Worm (Caenorhabditis elegans) whole organism, L3 larva: ENCODE results near the gene W06F12.2.

Experiments used
- R02D3.7 ChIP-seq: fragments of 150-350 bp; optimal IDR thresholded peaks from 2 replicates; lab custom pipeline; 2014; ENCODE audit warnings: missing biosample characterization, missing genetic modification characterization
- ZK546.5 ChIP-seq: sonication (generic microtip); optimal IDR thresholded peaks from 2 replicates; lab custom pipeline; 2017; ENCODE audit warnings: missing biosample characterization, missing genetic modification characterization
- aly-2 ChIP-seq: fragments of 150-350 bp; optimal IDR thresholded peaks from 2 replicates; lab custom pipeline; 2014; ENCODE audit warnings: missing biosample characterization, missing genetic modification characterization
- ama-1 ChIP-seq: fragments of 150-350 bp; optimal IDR thresholded peaks from 2 replicates; lab custom pipeline; 2018
- ceh-16 ChIP-seq: sonication (generic microtip); optimal IDR thresholded peaks from 2 replicates; lab custom pipeline; 2017; ENCODE audit warnings: missing biosample characterization, missing genetic modification characterization
- ceh-28 ChIP-seq: fragments of 150-350 bp; optimal IDR thresholded peaks from 2 replicates; lab custom pipeline; 2014; ENCODE audit warnings: missing biosample characterization, missing genetic modification reagents, missing genetic modification characterization
- ceh-9 ChIP-seq: sonication (generic microtip); optimal IDR thresholded peaks from 2 replicates; lab custom pipeline; 2018; ENCODE audit warnings: missing biosample characterization, missing genetic modification characterization
- daf-12 ChIP-seq: fragments of 150-350 bp; optimal IDR thresholded peaks from 2 replicates; lab custom pipeline; 2014; ENCODE audit warnings: missing biosample characterization, missing genetic modification reagents, missing genetic modification characterization
- egl-27 ChIP-seq: sonication (generic microtip); optimal IDR thresholded peaks from 4 replicates; lab custom pipeline; 2017; ENCODE audit warnings: missing biosample characterization, missing genetic modification reagents, missing genetic modification characterization
- egl-5 ChIP-seq: fragments of 150-350 bp; optimal IDR thresholded peaks from 2 replicates; lab custom pipeline; 2017; ENCODE audit warnings: missing biosample characterization, missing genetic modification reagents, missing genetic modification characterization, inconsistent platforms
- elt-1 ChIP-seq: fragments of 150-350 bp; optimal IDR thresholded peaks from 2 replicates; lab custom pipeline; 2014; ENCODE audit warnings: missing biosample characterization, missing genetic modification characterization
- elt-2 ChIP-seq: sonication (generic microtip); optimal IDR thresholded peaks from 2 replicates; lab custom pipeline; 2016; ENCODE audit warnings: missing genetic modification reagents, mild to moderate bottlenecking, missing genetic modification characterization, missing compliant biosample characterization
- eor-1 ChIP-seq, 2 experiments: fragments of 150-350 bp; optimal IDR thresholded peaks; 2 replicates each; lab custom pipeline; 2014 to 2018; ENCODE audit warnings: missing biosample characterization in 2 of 2, missing genetic modification characterization in 2 of 2
- fos-1 ChIP-seq: fragments of 150-350 bp; optimal IDR thresholded peaks from 2 replicates; lab custom pipeline; 2014; ENCODE audit warnings: missing biosample characterization, missing genetic modification characterization
- hmg-11 ChIP-seq: sonication (generic microtip); optimal IDR thresholded peaks from 2 replicates; lab custom pipeline; 2016; ENCODE audit warnings: missing genetic modification characterization, missing compliant biosample characterization
- jun-1 ChIP-seq: fragments of 150-350 bp; optimal IDR thresholded peaks from 2 replicates; lab custom pipeline; 2014; ENCODE audit warnings: missing biosample characterization, missing genetic modification reagents, missing genetic modification characterization
- lin-15B ChIP-seq: fragments of 150-350 bp; optimal IDR thresholded peaks from 2 replicates; lab custom pipeline; 2014; ENCODE audit warnings: missing biosample characterization, missing genetic modification characterization
- lin-39 ChIP-seq: fragments of 150-350 bp; optimal IDR thresholded peaks from 2 replicates; lab custom pipeline; 2018; ENCODE audit warnings: missing biosample characterization, missing genetic modification reagents, missing genetic modification characterization
- lsy-12 ChIP-seq: sonication (generic microtip); optimal IDR thresholded peaks from 2 replicates; lab custom pipeline; 2016; ENCODE audit warnings: mild to moderate bottlenecking, missing genetic modification characterization, missing compliant biosample characterization
- mdl-1 ChIP-seq: fragments of 150-350 bp; optimal IDR thresholded peaks from 2 replicates; lab custom pipeline; 2014; ENCODE audit warnings: missing biosample characterization, missing genetic modification characterization
- mml-1 ChIP-seq: fragments of 150-350 bp; sonication (generic microtip); optimal IDR thresholded peaks from 3 replicates; lab custom pipeline; 2014; ENCODE audit warnings: missing biosample characterization, missing genetic modification characterization
- nfya-1 ChIP-seq: sonication (generic microtip); optimal IDR thresholded peaks from 2 replicates; lab custom pipeline; 2017; ENCODE audit warnings: missing genetic modification characterization, mild to moderate bottlenecking, missing compliant biosample characterization, antibody characterized with exemption, moderate library complexity; ENCODE audit not compliant: insufficient read depth
- nhr-11 ChIP-seq: fragments of 150-350 bp; optimal IDR thresholded peaks from 2 replicates; lab custom pipeline; 2014; ENCODE audit warnings: missing biosample characterization, missing genetic modification characterization
- nhr-12 ChIP-seq: fragments of 150-350 bp; optimal IDR thresholded peaks from 2 replicates; lab custom pipeline; 2014; ENCODE audit warnings: missing biosample characterization, missing genetic modification characterization
- nhr-23 ChIP-seq: fragments of 150-350 bp; optimal IDR thresholded peaks from 2 replicates; lab custom pipeline; 2014; ENCODE audit warnings: missing biosample characterization, missing genetic modification reagents, missing genetic modification characterization
- nhr-28 ChIP-seq: fragments of 150-350 bp; optimal IDR thresholded peaks from 2 replicates; lab custom pipeline; 2014; ENCODE audit warnings: missing biosample characterization, missing genetic modification characterization
- nhr-43 ChIP-seq: sonication (generic microtip); optimal IDR thresholded peaks from 2 replicates; lab custom pipeline; 2016; ENCODE audit warnings: mild to moderate bottlenecking, missing genetic modification characterization, missing compliant biosample characterization; ENCODE audit not compliant: poor library complexity, severe bottlenecking
- nhr-67 ChIP-seq: fragments of 150-350 bp; optimal IDR thresholded peaks from 2 replicates; lab custom pipeline; 2014; ENCODE audit warnings: missing biosample characterization, missing genetic modification characterization
- nhr-76 ChIP-seq: fragments of 150-350 bp; sonication (generic microtip); optimal IDR thresholded peaks from 5 replicates; lab custom pipeline; 2014; ENCODE audit warnings: missing biosample characterization, missing genetic modification characterization
- nhr-77 ChIP-seq: fragments of 150-350 bp; optimal IDR thresholded peaks from 2 replicates; lab custom pipeline; 2014; ENCODE audit warnings: missing biosample characterization, missing genetic modification characterization
- pha-4 ChIP-seq: fragments of 150-350 bp; optimal IDR thresholded peaks from 2 replicates; lab custom pipeline; 2014; ENCODE audit warnings: missing biosample characterization, missing genetic modification reagents, missing genetic modification characterization
- pqm-1 ChIP-seq: fragments of 150-350 bp; optimal IDR thresholded peaks from 2 replicates; lab custom pipeline; 2017; ENCODE audit warnings: missing biosample characterization, missing genetic modification characterization, inconsistent platforms
- sea-2 ChIP-seq: fragments of 150-350 bp; sonication (generic microtip); optimal IDR thresholded peaks from 4 replicates; lab custom pipeline; 2014; ENCODE audit warnings: missing biosample characterization, missing genetic modification reagents, missing genetic modification characterization
- skn-1 ChIP-seq: fragments of 150-350 bp; optimal IDR thresholded peaks from 2 replicates; lab custom pipeline; 2014; ENCODE audit warnings: missing biosample characterization, missing genetic modification characterization
- snpc-4 ChIP-seq: fragments of 150-350 bp; optimal IDR thresholded peaks from 2 replicates; lab custom pipeline; 2014; ENCODE audit warnings: missing biosample characterization, missing genetic modification characterization
- tbx-2 ChIP-seq: sonication (generic microtip); optimal IDR thresholded peaks from 2 replicates; lab custom pipeline; 2016; ENCODE audit warnings: mild to moderate bottlenecking, missing genetic modification characterization, missing compliant biosample characterization
- zag-1 ChIP-seq: fragments of 150-350 bp; optimal IDR thresholded peaks from 2 replicates; lab custom pipeline; 2014; ENCODE audit warnings: missing biosample characterization, missing genetic modification characterization
- ztf-11 ChIP-seq: fragments of 150-350 bp; optimal IDR thresholded peaks from 2 replicates; lab custom pipeline; 2014; ENCODE audit warnings: missing biosample characterization, missing genetic modification characterization

Gene W06F12.2

DNA sequence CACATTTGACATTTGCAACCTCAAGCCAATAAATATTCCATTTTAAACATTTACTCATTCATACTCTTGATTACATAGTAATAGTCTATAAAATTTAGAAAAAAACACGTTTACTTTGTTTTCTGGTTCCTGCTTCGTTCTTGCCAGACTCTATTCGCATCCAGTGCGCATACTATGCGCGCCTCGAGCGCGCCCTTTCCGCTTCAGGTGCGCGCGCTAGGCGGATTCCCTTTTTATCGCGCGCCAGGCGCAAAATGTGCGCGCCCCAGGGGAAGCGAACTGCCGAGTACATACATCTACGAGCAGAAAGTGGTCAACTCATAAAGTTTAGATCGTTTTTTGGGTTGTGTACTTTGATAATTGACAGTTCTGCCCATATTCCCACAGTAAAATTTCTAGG is 9.9 kb upstream of the W06F12.2 start:
- TF ChIP-seq lin-39 (tag; lab: Kevin White, UChicago) (no peak), sea-2 (GFP tag; lab: Kevin White, UChicago) (no peak), nhr-67 (tag; lab: Kevin White, UChicago) (no peak), jun-1 (tag; lab: Kevin White, UChicago) (no peak), egl-5 (tag; lab: Kevin White, UChicago) (no peak), lsy-12 (tag; lab: Kevin White, UChicago) (no peak), elt-1 (tag; lab: Kevin White, UChicago) (no peak)

DNA sequence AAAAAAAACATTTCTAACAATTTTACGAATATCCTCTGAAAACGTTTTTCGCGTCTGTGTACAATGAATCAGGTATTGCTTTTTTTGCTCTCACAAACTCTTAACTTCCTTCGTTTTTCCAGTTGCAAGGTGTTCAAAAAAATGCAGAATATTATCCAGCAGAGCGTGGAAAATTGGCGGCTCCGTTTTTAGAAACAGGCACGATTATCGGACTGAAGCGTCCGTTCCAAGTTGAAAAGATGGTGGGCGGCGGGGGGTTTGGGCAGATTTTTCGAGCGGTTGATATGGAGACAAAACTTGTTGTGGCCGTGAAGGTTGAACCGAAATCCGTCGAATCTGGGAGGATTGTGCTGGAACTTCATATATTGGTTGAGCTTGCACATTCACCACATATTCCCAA is 3.5 kb upstream of the W06F12.2 start, which contains the start of gene W06F12.3:
TSS of gene W06F12.3 (plus strand) at position 23 of the 400 bp plus-strand sequence.
- TF ChIP-seq nhr-23 (tag; lab: Kevin White, UChicago) (no peak), lin-39 (tag; lab: Kevin White, UChicago) (no peak), ceh-9 (tag; lab: Kevin White, UChicago) (no peak), lin-15B (tag; lab: Kevin White, UChicago) (no peak), ZK546.5 (no peak), eor-1 (tag; optimal IDR thresholded peaks at IDR 0.05; lab: Kevin White, UChicago) (no peak), elt-2 (no peak), mdl-1 (no peak), fos-1 (tag; lab: Kevin White, UChicago) (no peak), ceh-16 (tag; lab: Kevin White, UChicago) (no peak), pqm-1 (no peak), ama-1 (no peak), nhr-43 (tag; lab: Kevin White, UChicago) (no peak), tbx-2 (tag; lab: Kevin White, UChicago) (no peak), nhr-11 (no peak), nhr-28 (tag; lab: Kevin White, UChicago) (no peak), ztf-11 (tag; lab: Kevin White, UChicago) (no peak), egl-27 (tag; lab: Kevin White, UChicago) (no peak), nhr-67 (tag; lab: Kevin White, UChicago) (no peak), ceh-28 (tag; lab: Kevin White, UChicago) (no peak)
- TF ChIP-seq, all 47 proteins: peak for 0

DNA sequence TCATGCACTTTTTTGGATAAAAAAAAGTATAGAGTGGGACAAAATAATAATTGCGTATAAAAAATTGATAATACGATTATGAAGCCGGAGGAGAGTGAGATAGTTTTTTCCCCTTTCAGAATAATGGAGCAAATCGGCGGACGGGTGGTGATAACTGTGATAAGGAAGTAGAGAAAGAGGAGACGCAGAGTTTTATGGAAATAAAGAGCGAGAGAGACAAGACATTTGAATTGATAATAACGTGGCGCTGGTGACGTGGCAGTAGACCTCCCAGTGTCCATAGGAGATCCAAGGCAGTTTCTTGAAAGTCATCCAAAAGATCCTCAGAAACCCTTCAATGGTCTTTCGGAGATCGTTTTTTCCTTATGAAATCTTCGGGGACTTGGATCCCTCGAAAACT is 2.3 kb upstream of the W06F12.2 start:
- TF ChIP-seq ama-1 (no peak), pqm-1 (peak; percentile 85), mml-1 (tag; lab: Kevin White, UChicago) (no peak), pha-4 (tag; lab: Kevin White, UChicago) (peak; percentile 30), jun-1 (tag; lab: Kevin White, UChicago) (peak; percentile 29), nhr-23 (tag; lab: Kevin White, UChicago) (no peak), nhr-77 (tag; lab: Kevin White, UChicago) (no peak), sea-2 (GFP tag; lab: Kevin White, UChicago) (no peak), hmg-11 (tag; lab: Kevin White, UChicago) (no peak), elt-2 (peak; percentile 92)

DNA sequence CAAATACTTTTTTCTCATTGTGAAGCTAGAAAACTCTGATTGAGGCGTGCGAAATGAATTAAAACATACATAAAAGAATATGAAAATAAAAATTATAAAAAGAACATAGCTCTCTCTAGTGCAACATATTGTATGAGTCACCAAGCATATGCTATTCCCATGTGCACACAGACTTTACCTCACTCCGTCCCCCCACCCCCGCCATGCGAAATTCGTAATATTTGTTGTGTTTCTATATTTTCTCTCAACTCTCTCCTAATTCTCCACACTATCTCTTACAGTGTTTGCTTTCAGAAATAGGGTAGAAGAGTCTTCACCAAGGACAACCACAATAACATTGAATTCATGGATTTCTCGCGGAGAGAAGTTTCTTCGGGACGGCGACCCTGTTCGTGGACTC is 1.2 kb upstream of the W06F12.2 start:
- TF ChIP-seq eor-1 (tag; optimal IDR thresholded peaks at IDR 0.05; lab: Kevin White, UChicago) (no peak), nhr-76 (tag; lab: Kevin White, UChicago) (no peak), pha-4 (tag; lab: Kevin White, UChicago) (peak; percentile 75), ama-1 (no peak), ceh-28 (tag; lab: Kevin White, UChicago) (no peak), snpc-4 (tag; lab: Kevin White, UChicago) (no peak), lsy-12 (tag; lab: Kevin White, UChicago) (no peak), daf-12 (tag; lab: Kevin White, UChicago) (no peak), ZK546.5 (no peak), ceh-9 (tag; lab: Kevin White, UChicago) (no peak), pqm-1 (peak; percentile 51), zag-1 (no peak), elt-2 (no peak), nhr-12 (tag; lab: Kevin White, UChicago) (no peak), elt-1 (tag; lab: Kevin White, UChicago) (no peak), lin-15B (tag; lab: Kevin White, UChicago) (no peak), nhr-11 (no peak)

DNA sequence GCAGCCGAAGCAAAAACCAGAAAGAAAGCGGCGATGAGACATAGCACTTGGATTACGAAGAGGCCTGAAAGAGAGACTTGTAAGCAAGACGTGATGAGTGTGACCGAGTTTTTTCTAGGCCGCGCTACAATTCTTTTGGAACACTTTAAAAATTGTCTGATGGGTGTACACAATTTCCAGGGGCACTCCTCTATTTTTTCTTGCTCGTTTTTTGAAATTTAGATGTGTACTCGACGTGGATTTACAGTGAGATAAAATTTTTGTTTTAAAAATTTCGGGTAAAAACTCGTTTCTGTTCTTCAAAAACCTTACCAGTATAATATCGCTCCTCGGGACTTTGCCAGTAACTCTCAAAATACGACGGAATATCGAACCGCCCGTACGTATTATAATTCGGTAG is 1.7 kb downstream of the W06F12.2 start:
- TF ChIP-seq aly-2 (tag; lab: Kevin White, UChicago) = no peak
- TF ChIP-seq lin-15B (tag; lab: Kevin White, UChicago) = no peak
- TF ChIP-seq skn-1 (tag; lab: Kevin White, UChicago) = no peak
- no peak for TF ChIP-seq nfya-1 (tag; lab: Kevin White, UChicago)
- no peak for TF ChIP-seq ceh-9 (tag; lab: Kevin White, UChicago)
- TF ChIP-seq R02D3.7 = no peak
